Worm (Caenorhabditis elegans): ENCODE measurements around the gene fbxa-183.

ce11 chrV:5798132-5798531, 15.5 kb upstream of the fbxa-183 start, which contains the start of gene nstp-3:
- TF ChIP-seq mab-5 (tag; optimal IDR thresholded peaks at IDR 0.05) (no peak), snpc-4 (tag; optimal IDR thresholded peaks at IDR 0.05) (no peak), unc-39 (tag; optimal IDR thresholded peaks at IDR 0.05) (no peak), nhr-237 (tag; optimal IDR thresholded peaks at IDR 0.05) (no peak), ztf-11 (tag; optimal IDR thresholded peaks at IDR 0.05) (no peak), elt-3 (tag; optimal IDR thresholded peaks at IDR 0.05) (no peak), ceh-43 (GFP tag; optimal IDR thresholded peaks at IDR 0.05) (no peak), pha-4 (tag; optimal IDR thresholded peaks at IDR 0.05) (no peak)
